Worm (Caenorhabditis elegans) whole organism, early embryonic: Measurements from ENCODE around the gene nas-10.

Experiments used
- B0310.2 ChIP-seq: sonication (generic microtip); optimal IDR thresholded peaks from 2 replicates; lab custom pipeline; 2016; ENCODE audit warnings: mild to moderate bottlenecking, missing genetic modification characterization, missing compliant biosample characterization
- F13C5.2 ChIP-seq: sonication (generic microtip); optimal IDR thresholded peaks from 2 replicates; lab custom pipeline; 2017; ENCODE audit warnings: mild to moderate bottlenecking, missing genetic modification characterization, inconsistent platforms, missing compliant biosample characterization
- aly-1 ChIP-seq: sonication (generic microtip); optimal IDR thresholded peaks from 2 replicates; lab custom pipeline; 2016; ENCODE audit warnings: missing genetic modification characterization, missing compliant biosample characterization
- ama-1 ChIP-seq: fragments of 150-350 bp; optimal IDR thresholded peaks from 2 replicates; lab custom pipeline; 2014
- ceh-13 ChIP-seq: fragments of 200-800 bp; sonication (Bioruptor generic); optimal IDR thresholded peaks from 2 replicates; lab custom pipeline; 2018; ENCODE audit warnings: mild to moderate bottlenecking, missing genetic modification characterization, missing compliant biosample characterization
- ceh-36 ChIP-seq: sonication (generic microtip); optimal IDR thresholded peaks from 2 replicates; lab custom pipeline; 2016; ENCODE audit warnings: missing genetic modification characterization, inconsistent platforms, missing compliant biosample characterization
- ets-7 ChIP-seq: sonication (generic microtip); optimal IDR thresholded peaks from 2 replicates; lab custom pipeline; 2016; ENCODE audit warnings: missing genotype, missing genetic modification characterization, missing compliant biosample characterization
- flt-1 ChIP-seq: fragments of 200-800 bp; sonication (Bioruptor generic); IDR thresholded peaks from 2 replicates; pipeline ENCODE4 v1.3.6; 2022; ENCODE audit warnings: missing genetic modification characterization, missing compliant biosample characterization
- hmbx-1 ChIP-seq: sonication (generic microtip); optimal IDR thresholded peaks from 2 replicates; lab custom pipeline; 2016; ENCODE audit warnings: mild to moderate bottlenecking, missing genetic modification characterization, missing compliant biosample characterization
- hmg-4 ChIP-seq: fragments of 200-800 bp; sonication (Bioruptor generic); optimal IDR thresholded peaks from 2 replicates; lab custom pipeline; 2018; ENCODE audit warnings: mild to moderate bottlenecking, missing genetic modification characterization, missing compliant biosample characterization
- hnd-1 ChIP-seq: sonication (generic microtip); optimal IDR thresholded peaks from 2 replicates; lab custom pipeline; 2016; ENCODE audit warnings: missing genetic modification characterization, missing compliant biosample characterization
- pes-1 ChIP-seq: fragments of 200-800 bp; sonication (Bioruptor generic); IDR thresholded peaks from 2 replicates; pipeline ENCODE4 v1.3.6; 2022; ENCODE audit warnings: missing genetic modification reagents, missing genetic modification characterization, missing compliant biosample characterization
- scrt-1 ChIP-seq: fragments of 200-800 bp; sonication (Bioruptor generic); IDR thresholded peaks from 2 replicates; pipeline ENCODE4 v1.3.6; 2022; ENCODE audit warnings: missing genetic modification characterization, missing compliant biosample characterization
- sea-1 ChIP-seq: fragments of 200-800 bp; sonication (Bioruptor generic); conservative IDR thresholded peaks from 2 replicates; pipeline ENCODE4 v1.3.6; 2022; ENCODE audit warnings: missing genetic modification characterization, missing compliant biosample characterization
- tbx-11 ChIP-seq: fragments of 200-800 bp; sonication (Bioruptor generic); IDR thresholded peaks from 2 replicates; pipeline ENCODE4 v1.3.6; 2022; ENCODE audit warnings: missing genetic modification characterization, missing compliant biosample characterization
- tbx-37 ChIP-seq: fragments of 200-800 bp; sonication (Bioruptor generic); conservative IDR thresholded peaks from 2 replicates; pipeline ENCODE4 v1.3.6; 2022; ENCODE audit warnings: missing genetic modification reagents, missing genetic modification characterization, missing compliant biosample characterization
- tra-4 ChIP-seq: sonication (generic microtip); optimal IDR thresholded peaks from 2 replicates; lab custom pipeline; 2017; ENCODE audit warnings: missing genetic modification characterization, missing compliant biosample characterization

The nas-10 gene

ce11 chrX:11003701-11004100 lies 40.4 kb upstream of the nas-10 start:
- TF ChIP-seq tbx-11 (GFP tag; lab: Robert Waterston, UW) (no peak), F13C5.2 (no peak), B0310.2 (no peak), pes-1 (GFP tag; lab: Robert Waterston, UW) (no peak), aly-1 (tag; lab: Kevin White, UChicago) (no peak), hmbx-1 (tag; lab: Kevin White, UChicago) (no peak), hnd-1 (tag; lab: Kevin White, UChicago) (no peak), tbx-37 (GFP tag; lab: Robert Waterston, UW) (no peak), ceh-36 (tag; lab: Kevin White, UChicago) (no peak), sea-1 (no peak)

- TF ChIP-seq F13C5.2 (no peak), tbx-37 (GFP tag; lab: Robert Waterston, UW) (no peak), hmbx-1 (tag; lab: Kevin White, UChicago) (no peak), ets-7 (tag; lab: Kevin White, UChicago) (no peak), aly-1 (tag; lab: Kevin White, UChicago) (no peak), hnd-1 (tag; lab: Kevin White, UChicago) (no peak), flt-1 (no peak), hmg-4 (GFP tag; lab: Kevin White, UChicago) (no peak), tra-4 (tag; lab: Kevin White, UChicago) (no peak), ceh-13 (GFP tag; lab: Kevin White, UChicago) (no peak), B0310.2 (no peak), ceh-36 (tag; lab: Kevin White, UChicago) (no peak), pes-1 (GFP tag; lab: Robert Waterston, UW) (no peak), sea-1 (no peak), tbx-11 (GFP tag; lab: Robert Waterston, UW) (no peak), ama-1 (lab: Kevin White, UChicago) (no peak), scrt-1 (GFP tag; lab: Robert Waterston, UW) (no peak)
Observed at ce11 chrX:11001750-11002149, 38.4 kb upstream of the nas-10 start, which contains the start of gene col-177. TSS of gene col-177 (minus strand) at chrX:11001850.

ce11 chrX:10999176-10999575 lies 35.9 kb upstream of the nas-10 start, which contains the start of gene F59F3.6:
TSS of gene F59F3.6 (minus strand) at chrX:10999276.
- TF ChIP-seq tbx-37 (GFP tag; lab: Robert Waterston, UW) = no peak
- TF ChIP-seq hmg-4 (GFP tag; lab: Kevin White, UChicago) = no peak
- no peak for TF ChIP-seq sea-1
- no peak for TF ChIP-seq B0310.2
- TF ChIP-seq F13C5.2 = no peak
- TF ChIP-seq tbx-11 (GFP tag; lab: Robert Waterston, UW) = no peak
- no peak for TF ChIP-seq ets-7 (tag; lab: Kevin White, UChicago)
- TF ChIP-seq aly-1 (tag; lab: Kevin White, UChicago) = no peak
- TF ChIP-seq flt-1 = no peak
- no peak for TF ChIP-seq hmbx-1 (tag; lab: Kevin White, UChicago)
- TF ChIP-seq hnd-1 (tag; lab: Kevin White, UChicago) = no peak
- TF ChIP-seq ceh-13 (GFP tag; lab: Kevin White, UChicago) = no peak
- no peak for TF ChIP-seq ceh-36 (tag; lab: Kevin White, UChicago)
- no peak for TF ChIP-seq ama-1 (lab: Kevin White, UChicago)

- TF ChIP-seq aly-1 (tag; lab: Kevin White, UChicago) (no peak), ceh-13 (GFP tag; lab: Kevin White, UChicago) (no peak), flt-1 (no peak), tra-4 (tag; lab: Kevin White, UChicago) (no peak), hmbx-1 (tag; lab: Kevin White, UChicago) (no peak), pes-1 (GFP tag; lab: Robert Waterston, UW) (no peak), sea-1 (no peak), F13C5.2 (no peak), hnd-1 (tag; lab: Kevin White, UChicago) (no peak), ama-1 (lab: Kevin White, UChicago) (no peak), tbx-11 (GFP tag; lab: Robert Waterston, UW) (no peak), ceh-36 (tag; lab: Kevin White, UChicago) (no peak), ets-7 (tag; lab: Kevin White, UChicago) (no peak), B0310.2 (no peak), hmg-4 (GFP tag; lab: Kevin White, UChicago) (no peak)
Observed at ce11 chrX:10992177-10992576, 28.9 kb upstream of the nas-10 start, which contains the start of gene ver-3. TSS of gene ver-3 (plus strand) at chrX:10992477.

ce11 chrX:10991352-10992172 lies 28.3 kb upstream of the nas-10 start:
- TF ChIP-seq ama-1 (lab: Kevin White, UChicago) (no peak), flt-1 (no peak)

- TF ChIP-seq tbx-37 (GFP tag; lab: Robert Waterston, UW) = no peak
- no peak for TF ChIP-seq pes-1 (GFP tag; lab: Robert Waterston, UW)
- TF ChIP-seq hmg-4 (GFP tag; lab: Kevin White, UChicago) = no peak
- no peak for TF ChIP-seq F13C5.2
- TF ChIP-seq sea-1 = no peak
- TF ChIP-seq hmbx-1 (tag; lab: Kevin White, UChicago) = no peak
- TF ChIP-seq ceh-36 (tag; lab: Kevin White, UChicago) = no peak
Observed at ce11 chrX:10990855-10991176, 27.5 kb upstream of the nas-10 start.

- TF ChIP-seq flt-1 (0 out of 2 replicates have a peak, but pooled peaks have one; percentile 3), ceh-36 (tag; lab: Kevin White, UChicago) (no peak)
Observed at ce11 chrX:10990159-10990854, 27.0 kb upstream of the nas-10 start.
